Worm (Caenorhabditis elegans) whole organism, late embryonic: Measurements from ENCODE around the gene gmeb-3.

Experiments used
- C08G9.2 ChIP-seq: sonication (generic microtip); optimal IDR thresholded peaks from 2 replicates; lab custom pipeline; 2016; ENCODE audit warnings: mild to moderate bottlenecking, missing genetic modification characterization, moderate library complexity, missing compliant biosample characterization
- C38D4.7 ChIP-seq: fragments of 200-800 bp; sonication (Bioruptor generic); optimal IDR thresholded peaks from 2 replicates; lab custom pipeline; 2018; ENCODE audit warnings: mild to moderate bottlenecking, missing genetic modification characterization, moderate library complexity, missing compliant biosample characterization
- F13H6.1 ChIP-seq: sonication (generic microtip); optimal IDR thresholded peaks from 2 replicates; lab custom pipeline; 2016; ENCODE audit warnings: missing genetic modification characterization, missing compliant biosample characterization
- K09A11.1 ChIP-seq: sonication (generic microtip); optimal IDR thresholded peaks from 2 replicates; lab custom pipeline; 2017; ENCODE audit warnings: antibody characterized with exemption, mild to moderate bottlenecking, missing genetic modification characterization, missing compliant biosample characterization; ENCODE audit not compliant: insufficient read depth
- Y22D7AL.16 ChIP-seq: sonication (generic microtip); optimal IDR thresholded peaks from 2 replicates; lab custom pipeline; 2016; ENCODE audit warnings: missing genetic modification characterization, missing compliant biosample characterization
- ama-1 ChIP-seq: fragments of 150-350 bp; optimal IDR thresholded peaks from 2 replicates; lab custom pipeline; 2014
- ceh-14 ChIP-seq: sonication (generic microtip); optimal IDR thresholded peaks from 2 replicates; lab custom pipeline; 2016; ENCODE audit warnings: missing genotype, missing genetic modification characterization, missing compliant biosample characterization
- ceh-18 ChIP-seq: sonication (generic microtip); optimal IDR thresholded peaks from 2 replicates; lab custom pipeline; 2016; ENCODE audit warnings: missing genetic modification characterization, missing compliant biosample characterization
- ceh-2 ChIP-seq: sonication (generic microtip); optimal IDR thresholded peaks from 2 replicates; lab custom pipeline; 2016; ENCODE audit warnings: missing genotype, missing genetic modification characterization, missing compliant biosample characterization
- ceh-30 ChIP-seq: fragments of 150-350 bp; optimal IDR thresholded peaks from 2 replicates; lab custom pipeline; 2014; ENCODE audit warnings: missing biosample characterization, missing genetic modification characterization
- ceh-31 ChIP-seq: sonication (generic microtip); optimal IDR thresholded peaks from 2 replicates; lab custom pipeline; 2016; ENCODE audit warnings: missing genetic modification characterization, missing compliant biosample characterization
- ceh-34 ChIP-seq: sonication (generic microtip); optimal IDR thresholded peaks from 2 replicates; lab custom pipeline; 2016; ENCODE audit warnings: mild to moderate bottlenecking, missing genetic modification characterization, missing compliant biosample characterization
- ceh-6 ChIP-seq: fragments of 200-800 bp; sonication (Bioruptor generic); optimal IDR thresholded peaks from 2 replicates; lab custom pipeline; 2018; ENCODE audit warnings: mild to moderate bottlenecking, missing genetic modification characterization, missing compliant biosample characterization
- ceh-9 ChIP-seq: sonication (generic microtip); optimal IDR thresholded peaks from 2 replicates; lab custom pipeline; 2016; ENCODE audit warnings: mild to moderate bottlenecking, missing genetic modification characterization, inconsistent platforms, missing compliant biosample characterization
- che-1 ChIP-seq: sonication (generic microtip); optimal IDR thresholded peaks from 2 replicates; lab custom pipeline; 2016; ENCODE audit warnings: mild to moderate bottlenecking, missing genetic modification characterization, missing compliant biosample characterization
- dve-1 ChIP-seq: sonication (generic microtip); optimal IDR thresholded peaks from 2 replicates; lab custom pipeline; 2017; ENCODE audit warnings: antibody characterized with exemption, mild to moderate bottlenecking, missing genetic modification characterization, missing compliant biosample characterization
- elt-2 ChIP-seq: sonication (generic microtip); optimal IDR thresholded peaks from 2 replicates; lab custom pipeline; 2016; ENCODE audit warnings: missing genetic modification reagents, missing genetic modification characterization, missing compliant biosample characterization
- ets-4 ChIP-seq: sonication (generic microtip); optimal IDR thresholded peaks from 2 replicates; lab custom pipeline; 2016; ENCODE audit warnings: missing genetic modification characterization, missing compliant biosample characterization
- fax-1 ChIP-seq: sonication (generic microtip); optimal IDR thresholded peaks from 2 replicates; lab custom pipeline; 2016; ENCODE audit warnings: missing genotype, missing genetic modification characterization, missing compliant biosample characterization
- fkh-10 ChIP-seq: fragments of 150-350 bp; optimal IDR thresholded peaks from 2 replicates; lab custom pipeline; 2014; ENCODE audit warnings: missing biosample characterization, missing genetic modification reagents, missing genetic modification characterization
- fkh-6 ChIP-seq: sonication (generic microtip); optimal IDR thresholded peaks from 2 replicates; lab custom pipeline; 2016; ENCODE audit warnings: missing genetic modification characterization, missing compliant biosample characterization
- gmeb-2 ChIP-seq: sonication (generic microtip); optimal IDR thresholded peaks from 2 replicates; lab custom pipeline; 2016; ENCODE audit warnings: missing genetic modification characterization, inconsistent platforms, missing compliant biosample characterization
- hlh-6 ChIP-seq: sonication (generic microtip); optimal IDR thresholded peaks from 2 replicates; lab custom pipeline; 2016; ENCODE audit warnings: missing genotype, missing genetic modification characterization, missing compliant biosample characterization
- hlh-8 ChIP-seq: sonication (generic microtip); optimal IDR thresholded peaks from 2 replicates; lab custom pipeline; 2016; ENCODE audit warnings: missing genotype, missing genetic modification characterization, missing compliant biosample characterization
- lin-11 ChIP-seq: fragments of 200-800 bp; sonication (Bioruptor generic); optimal IDR thresholded peaks from 2 replicates; lab custom pipeline; 2018; ENCODE audit warnings: mild to moderate bottlenecking, missing genetic modification characterization, missing compliant biosample characterization
- madf-2 ChIP-seq: sonication (generic microtip); optimal IDR thresholded peaks from 2 replicates; lab custom pipeline; 2017; ENCODE audit warnings: missing genetic modification characterization, missing compliant biosample characterization
- mec-3 ChIP-seq: sonication (generic microtip); optimal IDR thresholded peaks from 2 replicates; lab custom pipeline; 2016; ENCODE audit warnings: borderline replicate concordance, missing genetic modification characterization, missing compliant biosample characterization
- nhr-11 ChIP-seq: fragments of 150-350 bp; optimal IDR thresholded peaks from 2 replicates; lab custom pipeline; 2014; ENCODE audit warnings: missing biosample characterization, missing genetic modification characterization
- npax-4 ChIP-seq: sonication (generic microtip); optimal IDR thresholded peaks from 2 replicates; lab custom pipeline; 2016; ENCODE audit warnings: missing genetic modification characterization, missing compliant biosample characterization
- odd-2 ChIP-seq: sonication (generic microtip); optimal IDR thresholded peaks from 2 replicates; lab custom pipeline; 2017; ENCODE audit warnings: antibody characterized with exemption, mild to moderate bottlenecking, missing genetic modification characterization, missing compliant biosample characterization
- pag-3 ChIP-seq: sonication (generic microtip); optimal IDR thresholded peaks from 2 replicates; lab custom pipeline; 2016; ENCODE audit warnings: missing compliant biosample characterization, missing genetic modification characterization, borderline replicate concordance
- pat-9 ChIP-seq: fragments of 200-800 bp; sonication (Bioruptor generic); optimal IDR thresholded peaks from 2 replicates; lab custom pipeline; 2018; ENCODE audit warnings: mild to moderate bottlenecking, missing genetic modification characterization, moderate library complexity, missing compliant biosample characterization
- pax-1 ChIP-seq: fragments of 150-350 bp; optimal IDR thresholded peaks from 2 replicates; lab custom pipeline; 2014; ENCODE audit warnings: missing biosample characterization, missing genetic modification characterization
- pha-2 ChIP-seq: sonication (generic microtip); optimal IDR thresholded peaks from 2 replicates; lab custom pipeline; 2017; ENCODE audit warnings: mild to moderate bottlenecking, missing genetic modification characterization, missing compliant biosample characterization
- pha-4 ChIP-seq: fragments of 150-350 bp; optimal IDR thresholded peaks from 2 replicates; lab custom pipeline; 2018; ENCODE audit warnings: missing biosample characterization, missing genetic modification reagents, missing genetic modification characterization
- pros-1 ChIP-seq: fragments of 150-350 bp; optimal IDR thresholded peaks from 2 replicates; lab custom pipeline; 2014; ENCODE audit warnings: missing biosample characterization, missing genetic modification reagents, missing genetic modification characterization
- ref-2 ChIP-seq: sonication (generic microtip); optimal IDR thresholded peaks from 2 replicates; lab custom pipeline; 2016; ENCODE audit warnings: missing genetic modification characterization, missing compliant biosample characterization
- rnt-1 ChIP-seq: sonication (generic microtip); optimal IDR thresholded peaks from 2 replicates; lab custom pipeline; 2016; ENCODE audit warnings: missing genetic modification characterization, missing compliant biosample characterization
- sox-2 ChIP-seq: fragments of 200-800 bp; sonication (Bioruptor generic); IDR thresholded peaks from 2 replicates; pipeline ENCODE4 v1.3.6; 2022; ENCODE audit warnings: missing genetic modification reagents, missing genetic modification characterization, missing compliant biosample characterization
- sox-4 ChIP-seq: sonication (generic microtip); optimal IDR thresholded peaks from 2 replicates; lab custom pipeline; 2017; ENCODE audit warnings: mild to moderate bottlenecking, missing genetic modification characterization, inconsistent platforms, missing compliant biosample characterization
- syd-9 ChIP-seq: sonication (generic microtip); optimal IDR thresholded peaks from 2 replicates; lab custom pipeline; 2016; ENCODE audit warnings: mild to moderate bottlenecking, missing genetic modification characterization, moderate library complexity, missing compliant biosample characterization
- tbx-2 ChIP-seq: sonication (generic microtip); optimal IDR thresholded peaks from 2 replicates; lab custom pipeline; 2016; ENCODE audit warnings: missing genetic modification characterization, missing compliant biosample characterization
- tbx-7 ChIP-seq: sonication (generic microtip); optimal IDR thresholded peaks from 2 replicates; lab custom pipeline; 2016; ENCODE audit warnings: missing genotype, missing genetic modification characterization, missing compliant biosample characterization
- unc-3 ChIP-seq, 2 experiments: fragments of 200-800 bp in 1 of 2; sonication (Bioruptor generic) in 1 of 2; sonication (generic microtip) in 1 of 2; conservative IDR thresholded peaks in 1 of 2; optimal IDR thresholded peaks in 1 of 2; 2 replicates each; pipeline versions ENCODE4 v1.3.6 to Lab custom; 2016 to 2022; ENCODE audit warnings: missing compliant biosample characterization in 2 of 2, missing genetic modification characterization in 2 of 2, missing genetic modification reagents in 1 of 2
- unc-42 ChIP-seq: sonication (generic microtip); optimal IDR thresholded peaks from 2 replicates; lab custom pipeline; 2016; ENCODE audit warnings: missing genotype, missing genetic modification characterization, missing compliant biosample characterization
- unc-55 ChIP-seq: sonication (generic microtip); optimal IDR thresholded peaks from 2 replicates; lab custom pipeline; 2017; ENCODE audit warnings: missing biosample characterization, missing genetic modification reagents, missing genetic modification characterization
- zip-5 ChIP-seq: sonication (generic microtip); optimal IDR thresholded peaks from 2 replicates; lab custom pipeline; 2016; ENCODE audit warnings: missing genetic modification characterization, missing compliant biosample characterization
- ztf-16 ChIP-seq: sonication (generic microtip); optimal IDR thresholded peaks from 2 replicates; lab custom pipeline; 2017; ENCODE audit warnings: missing genetic modification characterization, missing compliant biosample characterization

The gmeb-3 gene

DNA sequence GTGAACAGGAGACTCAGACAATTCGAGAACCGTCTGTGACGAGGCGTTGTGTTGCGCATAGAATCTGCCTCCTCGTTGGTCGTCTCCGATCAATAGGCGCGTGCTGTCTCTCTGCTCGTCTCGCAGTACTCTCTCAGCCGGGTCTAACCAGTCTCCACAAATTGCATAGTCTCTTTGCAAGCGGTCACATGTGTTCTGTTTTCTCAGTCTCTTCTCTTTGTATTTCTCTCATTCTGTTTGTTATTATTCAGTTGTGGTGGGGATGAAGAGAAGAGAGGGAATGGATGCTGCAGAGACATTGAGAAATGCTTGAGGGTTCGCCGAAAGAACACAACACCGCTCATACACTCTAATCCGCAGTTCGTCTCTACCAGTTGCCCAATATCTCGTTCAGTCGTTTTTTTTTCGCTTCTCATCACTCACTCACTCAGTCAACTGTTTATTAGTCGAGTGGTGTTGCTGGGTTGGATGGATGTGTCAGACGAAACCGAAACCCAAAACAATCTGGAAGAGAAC, 33.1 kb downstream of the gmeb-3 start (continued):
- TF ChIP-seq dve-1 (peak; percentile 91), mec-3 (tag; lab: Kevin White, UChicago) (no peak), ets-4 (tag; lab: Kevin White, UChicago) (peak; percentile 78), unc-55 (peak; percentile 99), C08G9.2 (tag; lab: Kevin White, UChicago) (peak; percentile 41), ref-2 (peak; percentile 91), che-1 (tag; lab: Kevin White, UChicago) (no peak), pax-1 (tag; lab: Kevin White, UChicago) (peak; percentile 78), elt-2 (tag; lab: Kevin White, UChicago) (no peak), sox-2 (GFP tag; lab: Robert Waterston, UW) (peak; percentile 38), ceh-31 (tag; lab: Kevin White, UChicago) (peak; percentile 92), unc-42 (tag; lab: Kevin White, UChicago) (peak; percentile 85), zip-5 (tag; lab: Kevin White, UChicago) (no peak), odd-2 (no peak), tbx-2 (tag; lab: Kevin White, UChicago) (peak; percentile 86), syd-9 (tag; lab: Kevin White, UChicago) (peak; percentile 51), unc-3 (GFP tag; conservative IDR thresholded peaks at IDR 0.05; lab: Robert Waterston, UW) (no peak), unc-3 (tag; optimal IDR thresholded peaks at IDR 0.05; lab: Kevin White, UChicago) (no peak), F13H6.1 (tag; lab: Kevin White, UChicago) (peak; percentile 85), tbx-7 (tag; lab: Kevin White, UChicago) (peak; percentile 20), gmeb-2 (tag; lab: Kevin White, UChicago) (no peak), pros-1 (peak; percentile 95), pha-4 (tag; lab: Kevin White, UChicago) (no peak), hlh-8 (tag; lab: Kevin White, UChicago) (peak; percentile 37), ztf-16 (no peak), rnt-1 (tag; lab: Kevin White, UChicago) (peak; percentile 96), lin-11 (tag; lab: Kevin White, UChicago) (no peak), ceh-14 (tag; lab: Kevin White, UChicago) (peak; percentile 31), sox-4 (tag; lab: Kevin White, UChicago) (peak; percentile 18), npax-4 (tag; lab: Kevin White, UChicago) (no peak), ceh-18 (tag; lab: Kevin White, UChicago) (peak; percentile 96), nhr-11 (tag; lab: Kevin White, UChicago) (no peak), madf-2 (tag; lab: Kevin White, UChicago) (no peak), Y22D7AL.16 (tag; lab: Kevin White, UChicago) (no peak), pat-9 (tag; lab: Kevin White, UChicago) (peak; percentile 43), ceh-6 (GFP tag; lab: Kevin White, UChicago) (no peak), fax-1 (peak; percentile 18), hlh-6 (tag; lab: Kevin White, UChicago) (no peak), K09A11.1 (peak; percentile 71), pha-2 (tag; lab: Kevin White, UChicago) (no peak), ceh-9 (tag; lab: Kevin White, UChicago) (no peak), fkh-6 (tag; lab: Kevin White, UChicago) (no peak)

DNA sequence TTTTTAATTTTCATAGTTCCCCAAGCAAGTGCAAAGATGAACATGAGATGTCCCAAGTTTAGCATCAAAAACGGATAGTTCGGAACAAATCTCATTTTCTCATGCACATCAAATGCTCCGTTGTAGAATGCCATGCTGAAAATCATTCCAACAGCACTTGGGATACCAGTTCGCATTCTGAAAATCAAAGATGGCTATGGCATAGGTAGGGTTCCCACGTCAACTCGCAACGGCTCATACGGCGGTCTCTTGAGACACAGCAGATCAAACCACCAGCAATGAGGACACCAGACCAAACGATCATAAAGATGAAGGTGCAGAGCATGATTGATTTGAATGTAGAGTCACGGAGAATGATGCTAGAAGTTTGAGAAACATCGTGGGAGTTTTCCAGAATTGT, 34.8 kb downstream of the gmeb-3 start:
- TF ChIP-seq fkh-10 (no peak), hlh-8 (tag; lab: Kevin White, UChicago) (no peak), ref-2 (no peak), ceh-2 (tag; lab: Kevin White, UChicago) (no peak), Y22D7AL.16 (tag; lab: Kevin White, UChicago) (no peak), pat-9 (tag; lab: Kevin White, UChicago) (no peak), ama-1 (lab: Kevin White, UChicago) (no peak), K09A11.1 (no peak), C38D4.7 (GFP tag; lab: Kevin White, UChicago) (no peak), unc-42 (tag; lab: Kevin White, UChicago) (no peak), pha-2 (tag; lab: Kevin White, UChicago) (no peak), gmeb-2 (tag; lab: Kevin White, UChicago) (no peak), pag-3 (tag; lab: Kevin White, UChicago) (no peak), ceh-30 (tag; lab: Kevin White, UChicago) (no peak), ceh-34 (tag; lab: Kevin White, UChicago) (no peak), madf-2 (tag; lab: Kevin White, UChicago) (no peak)
